Fruit fly (Drosophila melanogaster): ENCODE results near the gene CG42371.

The CG42371 gene

DNA sequence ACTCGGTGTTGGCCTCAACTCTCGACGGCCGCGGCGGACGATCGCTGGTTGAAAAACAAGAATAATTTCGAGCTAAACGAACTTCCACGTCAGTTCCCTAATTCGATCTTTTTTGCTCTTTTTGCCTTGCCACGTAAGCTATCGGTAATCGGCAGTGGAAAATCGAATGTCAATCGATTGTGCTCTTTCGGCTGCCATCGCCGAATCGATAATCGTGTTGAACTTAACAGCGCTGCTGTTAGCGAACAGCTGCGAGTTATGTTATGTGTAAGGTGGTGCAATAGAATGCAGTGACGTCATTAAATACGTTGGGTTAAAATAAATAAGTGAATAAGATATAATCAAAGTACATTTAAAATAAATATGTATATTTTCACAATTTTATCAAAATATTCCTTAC lies 19.7 kb upstream of the CG42371 start, which contains the start of gene Sec24CD:
Gene Sec24CD (minus strand): TSS at position 123 of the 400 bp plus-strand sequence.
- TF ChIP-seq CG5180 (GFP tag; optimal IDR thresholded peaks at IDR 0.05) (no peak), Kr (GFP tag; optimal IDR thresholded peaks at IDR 0.05) (no peak), gcm2 (GFP tag; optimal IDR thresholded peaks at IDR 0.05) (no peak), CG6813 (GFP tag; optimal IDR thresholded peaks at IDR 0.05) (no peak), CG10431 (GFP tag; optimal IDR thresholded peaks at IDR 0.05) (no peak), CG32767 (GFP tag; IDR thresholded peaks at IDR 0.05) (no peak), CG14667 (GFP tag; IDR thresholded peaks at IDR 0.05) (no peak), az2 (GFP tag; optimal IDR thresholded peaks at IDR 0.05) (peak; percentile 4), Rfx (GFP tag; IDR thresholded peaks at IDR 0.05) (peak; percentile 26; the same call in 1 of the 2 replicates), Hand (GFP tag; optimal IDR thresholded peaks at IDR 0.05) (no peak), CG2889 (GFP tag; IDR thresholded peaks at IDR 0.05) (no peak), CG11695 (GFP tag; IDR thresholded peaks at IDR 0.05) (0 out of 3 replicates have a peak, but pooled peaks have one; percentile 14), nom (GFP tag; optimal IDR thresholded peaks at IDR 0.05) (peak; percentile 73), Asciz (GFP tag; optimal IDR thresholded peaks at IDR 0.05) (no peak), ttk (GFP tag; IDR thresholded peaks at IDR 0.05) (no peak), scrt (GFP tag; optimal IDR thresholded peaks at IDR 0.05) (no peak), ato (GFP tag; IDR thresholded peaks at IDR 0.05; ENCODE audit: partially characterized antibody) (peak; percentile 98), CG7556 (GFP tag; optimal IDR thresholded peaks at IDR 0.05) (no peak), fru (optimal IDR thresholded peaks at IDR 0.05) (no peak), gfzf (GFP tag; optimal IDR thresholded peaks at IDR 0.05) (peak; percentile 4), Camta (GFP tag; optimal IDR thresholded peaks at IDR 0.05) (no peak), CG4360 (GFP tag; IDR thresholded peaks at IDR 0.05) (no peak), Side (GFP tag; optimal IDR thresholded peaks at IDR 0.05) (no peak), CG12104 (GFP tag; optimal IDR thresholded peaks at IDR 0.05) (no peak), hkb (optimal IDR thresholded peaks at IDR 0.05) (no peak), hkb (GFP tag; IDR thresholded peaks at IDR 0.05) (no peak), wek (GFP tag; optimal IDR thresholded peaks at IDR 0.05) (no peak), CG3995 (GFP tag; optimal IDR thresholded peaks at IDR 0.05) (no peak), CG10959 (GFP tag; IDR thresholded peaks at IDR 0.05) (no peak), Aef1 (GFP tag; IDR thresholded peaks at IDR 0.05) (no peak), CG9797 (GFP tag; optimal IDR thresholded peaks at IDR 0.05) (peak; percentile 35), unc-4 (GFP tag; IDR thresholded peaks at IDR 0.05; ENCODE audit: partially characterized antibody) (peak; percentile 84), Sox100B (GFP tag; optimal IDR thresholded peaks at IDR 0.05) (no peak), dm (GFP tag; optimal IDR thresholded peaks at IDR 0.05) (no peak), Awh (GFP tag; IDR thresholded peaks at IDR 0.05) (no peak), CG7786 (GFP tag; optimal IDR thresholded peaks at IDR 0.05) (no peak), Bteb2 (GFP tag; optimal IDR thresholded peaks at IDR 0.05) (no peak), caup (GFP tag; optimal IDR thresholded peaks at IDR 0.05; ENCODE audit: severe bottlenecking) (no peak), H2.0 (GFP tag; IDR thresholded peaks at IDR 0.05) (no peak), CG4820 (GFP tag; optimal IDR thresholded peaks at IDR 0.05) (no peak), CG12659 (GFP tag; optimal IDR thresholded peaks at IDR 0.05) (peak; percentile 73), CG31388 (GFP tag; optimal IDR thresholded peaks at IDR 0.05) (no peak), CG2712 (tag; optimal IDR thresholded peaks at IDR 0.05) (no peak), CG7357 (GFP tag; IDR thresholded peaks at IDR 0.05) (no peak), Hr3 (GFP tag; optimal IDR thresholded peaks at IDR 0.05) (no peak), CG10267 (tag; optimal IDR thresholded peaks at IDR 0.05) (peak; percentile 68), pb (GFP tag; optimal IDR thresholded peaks at IDR 0.05) (no peak), repo (GFP tag; optimal IDR thresholded peaks at IDR 0.05) (no peak), CG2116 (GFP tag; optimal IDR thresholded peaks at IDR 0.05) (peak; percentile 68), Tbp (GFP tag; optimal IDR thresholded peaks at IDR 0.05) (no peak), MTF-1 (GFP tag; optimal IDR thresholded peaks at IDR 0.05; ENCODE audit: borderline replicate concordance) (no peak), Sin3A (optimal IDR thresholded peaks at IDR 0.05) (no peak), ham (GFP tag; IDR thresholded peaks at IDR 0.05) (no peak)

All from whole organism, embryonic.